Worm (Caenorhabditis elegans) whole organism, early embryonic: ENCODE data around the gene sao-1.

ENCODE experiments used
- F13C5.2 ChIP-seq: sonication (generic microtip); optimal IDR thresholded peaks from 2 replicates; lab custom pipeline; 2017; ENCODE audit warnings: mild to moderate bottlenecking, missing genetic modification characterization, inconsistent platforms, missing compliant biosample characterization
- ama-1 ChIP-seq: fragments of 150-350 bp; optimal IDR thresholded peaks from 2 replicates; lab custom pipeline; 2014
- ceh-36 ChIP-seq: sonication (generic microtip); optimal IDR thresholded peaks from 2 replicates; lab custom pipeline; 2016; ENCODE audit warnings: missing genetic modification characterization, inconsistent platforms, missing compliant biosample characterization
- ets-7 ChIP-seq: sonication (generic microtip); optimal IDR thresholded peaks from 2 replicates; lab custom pipeline; 2016; ENCODE audit warnings: missing genotype, missing genetic modification characterization, missing compliant biosample characterization
- flt-1 ChIP-seq: fragments of 200-800 bp; sonication (Bioruptor generic); IDR thresholded peaks from 2 replicates; pipeline ENCODE4 v1.3.6; 2022; ENCODE audit warnings: missing genetic modification characterization, missing compliant biosample characterization
- hmbx-1 ChIP-seq: sonication (generic microtip); optimal IDR thresholded peaks from 2 replicates; lab custom pipeline; 2016; ENCODE audit warnings: mild to moderate bottlenecking, missing genetic modification characterization, missing compliant biosample characterization
- hnd-1 ChIP-seq: sonication (generic microtip); optimal IDR thresholded peaks from 2 replicates; lab custom pipeline; 2016; ENCODE audit warnings: missing genetic modification characterization, missing compliant biosample characterization
- pes-1 ChIP-seq: fragments of 200-800 bp; sonication (Bioruptor generic); IDR thresholded peaks from 2 replicates; pipeline ENCODE4 v1.3.6; 2022; ENCODE audit warnings: missing genetic modification reagents, missing genetic modification characterization, missing compliant biosample characterization
- tra-4 ChIP-seq: sonication (generic microtip); optimal IDR thresholded peaks from 2 replicates; lab custom pipeline; 2017; ENCODE audit warnings: missing genetic modification characterization, missing compliant biosample characterization

- TF ChIP-seq ama-1 (lab: Kevin White, UChicago): no peak
- TF ChIP-seq flt-1: no peak
- TF ChIP-seq ceh-36: no peak
- no peak for TF ChIP-seq F13C5.2
- TF ChIP-seq hmbx-1 (tag; lab: Kevin White, UChicago): no peak
- no peak for TF ChIP-seq ets-7 (tag; lab: Kevin White, UChicago)
- TF ChIP-seq hnd-1 (tag; lab: Kevin White, UChicago): no peak
- no peak for TF ChIP-seq pes-1 (GFP tag; lab: Robert Waterston, UW)
- no peak for TF ChIP-seq tra-4 (tag; lab: Kevin White, UChicago)
Measured at ce11 chrV:13953191-13953590, 10.5 kb upstream of the sao-1 start, which contains the start of gene R10D12.8.
